Worm (Caenorhabditis elegans) whole organism, L1 larva: Measurements from ENCODE around the gene T09D3.3.
A peak's percentile ranks its signal among the peaks of the same experiment; 100 is the strongest.

Experiments used
- C04F5.9 ChIP-seq: sonication (generic microtip); optimal IDR thresholded peaks from 2 replicates; lab custom pipeline; 2016; ENCODE audit warnings: missing genetic modification characterization, missing compliant biosample characterization
- C16A3.4 ChIP-seq: fragments of 150-350 bp; optimal IDR thresholded peaks from 2 replicates; lab custom pipeline; 2014; ENCODE audit warnings: missing biosample characterization, missing genetic modification characterization
- F16B12.6 ChIP-seq: fragments of 150-350 bp; optimal IDR thresholded peaks from 2 replicates; lab custom pipeline; 2014; ENCODE audit warnings: missing biosample characterization, missing genetic modification characterization
- Y116A8C.19 ChIP-seq: sonication (generic microtip); optimal IDR thresholded peaks from 2 replicates; lab custom pipeline; 2016; ENCODE audit warnings: missing compliant biosample characterization, missing genetic modification characterization, borderline replicate concordance
- aly-2 ChIP-seq: fragments of 150-350 bp; optimal IDR thresholded peaks from 2 replicates; lab custom pipeline; 2014; ENCODE audit warnings: missing biosample characterization, missing genetic modification characterization
- blmp-1 ChIP-seq: fragments of 150-350 bp; optimal IDR thresholded peaks from 2 replicates; lab custom pipeline; 2014; ENCODE audit warnings: missing biosample characterization, missing genetic modification characterization
- dpl-1 ChIP-seq, 3 experiments: fragments of 150-350 bp in 2 of 3; sonication (generic microtip) in 1 of 3; optimal IDR thresholded peaks; 2 replicates each; lab custom pipeline; 2014 to 2017; ENCODE audit warnings: missing biosample characterization in 3 of 3, missing genetic modification characterization in 3 of 3, missing genetic modification reagents in 3 of 3
- dsc-1 ChIP-seq: sonication (generic microtip); optimal IDR thresholded peaks from 2 replicates; lab custom pipeline; 2016; ENCODE audit warnings: mild to moderate bottlenecking, missing genetic modification characterization, missing compliant biosample characterization
- efl-1 ChIP-seq, 4 experiments: fragments of 150-350 bp; optimal IDR thresholded peaks in 3 of 4; peaks in 1 of 4; 1 replicate in 1 of 4; 2 replicates in 3 of 4; lab custom pipeline; 2014; ENCODE audit warnings: missing biosample characterization in 2 of 4, missing genetic modification characterization in 2 of 4, missing genetic modification reagents in 2 of 4
- efl-3 ChIP-seq: fragments of 200-800 bp; sonication (Bioruptor generic); optimal IDR thresholded peaks from 2 replicates; lab custom pipeline; 2018; ENCODE audit warnings: mild to moderate bottlenecking, missing genetic modification characterization, missing compliant biosample characterization
- egl-13 ChIP-seq: sonication (generic microtip); optimal IDR thresholded peaks from 2 replicates; lab custom pipeline; 2016; ENCODE audit warnings: missing genotype, missing genetic modification reagents, missing genetic modification characterization, missing compliant biosample characterization
- elt-2 ChIP-seq: sonication (generic microtip); optimal IDR thresholded peaks from 2 replicates; lab custom pipeline; 2016; ENCODE audit warnings: missing genetic modification characterization, mild to moderate bottlenecking, inconsistent platforms, missing compliant biosample characterization, missing genetic modification reagents
- elt-3 ChIP-seq, 6 experiments: fragments of 150-350 bp in 1 of 6; sonication (generic microtip); optimal IDR thresholded peaks; 2 replicates each; lab custom pipeline; 2017 to 2018; ENCODE audit warnings: missing biosample characterization in 6 of 6, missing genetic modification characterization in 6 of 6, inconsistent platforms in 1 of 6
- fkh-8 ChIP-seq: sonication (generic microtip); optimal IDR thresholded peaks from 2 replicates; lab custom pipeline; 2016; ENCODE audit warnings: mild to moderate bottlenecking, missing genetic modification characterization, missing compliant biosample characterization
- fos-1 ChIP-seq: fragments of 150-350 bp; optimal IDR thresholded peaks from 2 replicates; lab custom pipeline; 2014; ENCODE audit warnings: missing biosample characterization, missing genetic modification characterization
- grh-1 ChIP-seq: fragments of 200-800 bp; sonication (Bioruptor generic); IDR thresholded peaks from 2 replicates; pipeline ENCODE4 v1.3.6; 2022; ENCODE audit warnings: missing genetic modification reagents, missing genetic modification characterization, missing compliant biosample characterization
- lin-39 ChIP-seq: fragments of 150-350 bp; optimal IDR thresholded peaks from 2 replicates; lab custom pipeline; 2014; ENCODE audit warnings: missing biosample characterization, missing genetic modification reagents, missing genetic modification characterization
- mab-9 ChIP-seq: fragments of 200-800 bp; sonication (Bioruptor generic); IDR thresholded peaks from 2 replicates; pipeline ENCODE4 v1.3.6; 2022; ENCODE audit warnings: missing genetic modification reagents, missing genetic modification characterization, missing compliant biosample characterization
- nhr-11 ChIP-seq: fragments of 150-350 bp; optimal IDR thresholded peaks from 2 replicates; lab custom pipeline; 2014; ENCODE audit warnings: missing biosample characterization, missing genetic modification characterization
- nhr-76 ChIP-seq: sonication (generic microtip); optimal IDR thresholded peaks from 2 replicates; lab custom pipeline; 2017; ENCODE audit warnings: missing biosample characterization, missing genetic modification characterization
- nhr-84 ChIP-seq: sonication (generic microtip); optimal IDR thresholded peaks from 2 replicates; lab custom pipeline; 2017; ENCODE audit warnings: missing biosample characterization, missing genetic modification characterization
- nhr-90 ChIP-seq: sonication (generic microtip); optimal IDR thresholded peaks from 2 replicates; lab custom pipeline; 2016; ENCODE audit warnings: mild to moderate bottlenecking, missing genetic modification characterization, missing compliant biosample characterization; ENCODE audit not compliant: poor library complexity
- pag-3 ChIP-seq: sonication (generic microtip); optimal IDR thresholded peaks from 2 replicates; lab custom pipeline; 2017; ENCODE audit warnings: missing genetic modification characterization, mild to moderate bottlenecking, missing compliant biosample characterization, antibody characterized with exemption, borderline replicate concordance; ENCODE audit not compliant: insufficient read depth
- pax-3 ChIP-seq: fragments of 200-800 bp; sonication (Bioruptor generic); optimal IDR thresholded peaks from 2 replicates; lab custom pipeline; 2018; ENCODE audit warnings: mild to moderate bottlenecking, missing genetic modification characterization, moderate library complexity, missing compliant biosample characterization
- snu-23 ChIP-seq: sonication (generic microtip); optimal IDR thresholded peaks from 2 replicates; lab custom pipeline; 2016; ENCODE audit warnings: missing genetic modification characterization, missing compliant biosample characterization
- sox-4 ChIP-seq: sonication (generic microtip); optimal IDR thresholded peaks from 2 replicates; lab custom pipeline; 2016; ENCODE audit warnings: missing genetic modification characterization, missing compliant biosample characterization
- unc-30 ChIP-seq: sonication (generic microtip); optimal IDR thresholded peaks from 2 replicates; lab custom pipeline; 2017; ENCODE audit warnings: missing biosample characterization, missing genetic modification characterization
- unc-62 ChIP-seq: fragments of 150-350 bp; optimal IDR thresholded peaks from 2 replicates; lab custom pipeline; 2014; ENCODE audit warnings: missing biosample characterization, missing genetic modification reagents, missing genetic modification characterization
- unc-86 ChIP-seq: sonication (generic microtip); optimal IDR thresholded peaks from 2 replicates; lab custom pipeline; 2016; ENCODE audit warnings: missing genetic modification characterization, missing compliant biosample characterization
- xbp-1 ChIP-seq: sonication (generic microtip); optimal IDR thresholded peaks from 2 replicates; lab custom pipeline; 2016; ENCODE audit warnings: missing genetic modification characterization, missing compliant biosample characterization
- zip-4 ChIP-seq: fragments of 200-800 bp; sonication (Bioruptor generic); optimal IDR thresholded peaks from 2 replicates; lab custom pipeline; 2018; ENCODE audit warnings: mild to moderate bottlenecking, missing genetic modification characterization, moderate library complexity, missing compliant biosample characterization
- ztf-4 ChIP-seq: fragments of 150-350 bp; optimal IDR thresholded peaks from 2 replicates; lab custom pipeline; 2014; ENCODE audit warnings: missing biosample characterization, missing genetic modification characterization

T09D3.3 gene

ce11 chrV:5372118-5372517 is 22.7 kb upstream of the T09D3.3 start, which contains the start of gene C35A11.3:
Gene C35A11.3 (plus strand): TSS chrV:5372418.
- no peak for TF ChIP-seq nhr-90 (tag; lab: Kevin White, UChicago)
- TF ChIP-seq xbp-1 (tag; lab: Kevin White, UChicago): no peak
- no peak for TF ChIP-seq grh-1 (GFP tag; lab: Robert Waterston, UW)
- TF ChIP-seq C04F5.9 (tag; lab: Kevin White, UChicago): no peak
- TF ChIP-seq zip-4 (GFP tag; lab: Kevin White, UChicago): no peak
- TF ChIP-seq sox-4 (tag; lab: Kevin White, UChicago): no peak
- no peak for TF ChIP-seq pag-3 (tag; lab: Kevin White, UChicago)

ce11 chrV:5368792-5369191 is 19.4 kb upstream of the T09D3.3 start, which contains the start of gene T09D3.9:
Gene T09D3.9 (minus strand): TSS chrV:5368892.
- TF ChIP-seq snu-23 (no peak), sox-4 (tag; lab: Kevin White, UChicago) (no peak), unc-62 (GFP tag; lab: Kevin White, UChicago) (no peak), fos-1 (tag; lab: Kevin White, UChicago) (no peak), unc-86 (tag; lab: Kevin White, UChicago) (no peak), efl-1 (optimal IDR thresholded peaks at IDR 0.05; lab: Kevin White, UChicago) (no peak), efl-1 (GFP tag; optimal IDR thresholded peaks at IDR 0.05 in 1 of 2; lab: Kevin White, UChicago) (no peak), elt-2 (tag; lab: Kevin White, UChicago) (no peak), mab-9 (GFP tag; lab: Robert Waterston, UW) (no peak), nhr-11 (tag; lab: Kevin White, UChicago) (no peak), efl-3 (no peak)

ce11 chrV:5364863-5365262 is 15.5 kb upstream of the T09D3.3 start, which contains the start of gene T09D3.8:
Gene T09D3.8 (plus strand): TSS chrV:5365163.
- no peak for TF ChIP-seq egl-13 (tag; lab: Kevin White, UChicago)
- no peak for TF ChIP-seq unc-30

ce11 chrV:5362220-5362619 is 12.8 kb upstream of the T09D3.3 start:
- TF ChIP-seq F16B12.6 (tag; lab: Kevin White, UChicago): no peak
- TF ChIP-seq fkh-8 (tag; lab: Kevin White, UChicago): peak; percentile 67
- no peak for TF ChIP-seq elt-3 (tag; optimal IDR thresholded peaks at IDR 0.05; lab: Kevin White, UChicago)
- TF ChIP-seq C16A3.4: no peak
- no peak for TF ChIP-seq nhr-84 (tag; lab: Kevin White, UChicago)
- TF ChIP-seq blmp-1 (tag; lab: Kevin White, UChicago): no peak
- no peak for TF ChIP-seq nhr-76 (tag; lab: Kevin White, UChicago)
- TF ChIP-seq dpl-1 (GFP tag; optimal IDR thresholded peaks at IDR 0.05; lab: Kevin White, UChicago): no peak
- no peak for TF ChIP-seq lin-39 (tag; lab: Kevin White, UChicago)
- peak; percentile 58 for TF ChIP-seq pax-3 (tag; lab: Kevin White, UChicago)
- TF ChIP-seq dsc-1 (tag; lab: Kevin White, UChicago): peak; percentile 89
- peak; percentile 31 for TF ChIP-seq sox-4 (tag; lab: Kevin White, UChicago)

- TF ChIP-seq ztf-4 (tag; lab: Kevin White, UChicago): no peak
- TF ChIP-seq aly-2 (tag; lab: Kevin White, UChicago): no peak
Measured at ce11 chrV:5358772-5359171, 9.4 kb upstream of the T09D3.3 start, which contains the start of gene nhr-216. Gene nhr-216 (minus strand): TSS chrV:5358872.

ce11 chrV:5351483-5351882 is 2.1 kb upstream of the T09D3.3 start, which contains the start of gene srd-9:
Gene srd-9 (plus strand): TSS chrV:5351783.
- TF ChIP-seq Y116A8C.19: no peak
